Worm (Caenorhabditis elegans): Measurements from ENCODE around the gene F59B10.5.

Gene F59B10.5

ce11 chrII:10527649-10528134 is 4.2 kb upstream of the F59B10.5 start, which contains the start of gene mab-10:
mab-10 (plus strand) TSS chrII:10528084.
- TF ChIP-seq ztf-23 (GFP tag; IDR thresholded peaks at IDR 0.05) (0 out of 2 replicates have a peak, but pooled peaks have one; percentile 48), tab-1 (GFP tag; IDR thresholded peaks at IDR 0.05) (no peak), T22C8.4 (GFP tag; IDR thresholded peaks at IDR 0.05) (no peak), flt-1 (GFP tag; IDR thresholded peaks at IDR 0.05) (no peak), cog-1 (tag; optimal IDR thresholded peaks at IDR 0.05) (no peak)

- no peak for TF ChIP-seq T22C8.4 (GFP tag; IDR thresholded peaks at IDR 0.05)
- TF ChIP-seq ztf-23 (GFP tag; IDR thresholded peaks at IDR 0.05) = no peak
- no peak for TF ChIP-seq klf-2 (GFP tag; conservative IDR thresholded peaks at IDR 0.05)
- TF ChIP-seq ref-1 (GFP tag; conservative IDR thresholded peaks at IDR 0.05) = no peak
- TF ChIP-seq flt-1 (GFP tag; IDR thresholded peaks at IDR 0.05) = no peak
- TF ChIP-seq tab-1 (GFP tag; IDR thresholded peaks at IDR 0.05) = no peak
- no peak for TF ChIP-seq cog-1 (tag; optimal IDR thresholded peaks at IDR 0.05)
- TF ChIP-seq med-1 (GFP tag; optimal IDR thresholded peaks at IDR 0.05; ENCODE audit: insufficient read depth) = no peak
- TF ChIP-seq ztf-29 (GFP tag; IDR thresholded peaks at IDR 0.05) = no peak
Measured at ce11 chrII:10525134-10525533, 1.7 kb upstream of the F59B10.5 start.

- no peak for TF ChIP-seq ref-1 (GFP tag; conservative IDR thresholded peaks at IDR 0.05)
- TF ChIP-seq cog-1 (tag; optimal IDR thresholded peaks at IDR 0.05) = no peak
- no peak for TF ChIP-seq med-1 (GFP tag; optimal IDR thresholded peaks at IDR 0.05; ENCODE audit: insufficient read depth)
- no peak for TF ChIP-seq tab-1 (GFP tag; IDR thresholded peaks at IDR 0.05)
- no peak for TF ChIP-seq ztf-23 (GFP tag; IDR thresholded peaks at IDR 0.05)
- no peak for TF ChIP-seq flt-1 (GFP tag; IDR thresholded peaks at IDR 0.05)
- no peak for TF ChIP-seq ztf-29 (GFP tag; IDR thresholded peaks at IDR 0.05)
- no peak for TF ChIP-seq klf-2 (GFP tag; conservative IDR thresholded peaks at IDR 0.05)
- TF ChIP-seq T22C8.4 (GFP tag; IDR thresholded peaks at IDR 0.05) = no peak
Measured at ce11 chrII:10524374-10524773, 891 bp upstream of the F59B10.5 start, which contains the start of gene F59B10.6. F59B10.6 (minus strand) TSS chrII:10524474.

DNA sequence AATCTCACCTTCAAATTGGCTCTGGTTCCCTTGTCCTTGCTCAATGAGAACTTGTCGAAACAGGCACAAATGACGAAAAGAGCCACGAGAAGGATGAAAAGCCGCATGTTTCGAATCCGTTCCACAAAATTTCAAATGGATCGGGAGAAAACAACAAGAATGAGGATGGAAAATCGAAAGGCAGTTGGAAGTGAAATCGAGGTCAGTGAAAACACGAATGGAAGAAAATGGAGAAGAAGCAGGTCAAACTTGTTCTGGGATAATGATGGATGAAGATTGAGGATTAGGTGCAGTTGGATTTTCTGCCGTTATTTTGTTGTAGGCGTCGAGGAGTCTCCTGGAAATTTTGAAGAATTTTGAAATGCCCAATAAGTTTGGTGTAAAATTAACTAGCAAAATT is 452 bp downstream of the F59B10.5 start:
- TF ChIP-seq cog-1 (tag; optimal IDR thresholded peaks at IDR 0.05) (no peak), tab-1 (GFP tag; IDR thresholded peaks at IDR 0.05) (no peak), T22C8.4 (GFP tag; IDR thresholded peaks at IDR 0.05) (no peak), flt-1 (GFP tag; IDR thresholded peaks at IDR 0.05) (no peak)

- no peak for TF ChIP-seq flt-1 (GFP tag; IDR thresholded peaks at IDR 0.05)
Measured at ce11 chrII:10519863-10520262, 3.6 kb downstream of the F59B10.5 start.

DNA sequence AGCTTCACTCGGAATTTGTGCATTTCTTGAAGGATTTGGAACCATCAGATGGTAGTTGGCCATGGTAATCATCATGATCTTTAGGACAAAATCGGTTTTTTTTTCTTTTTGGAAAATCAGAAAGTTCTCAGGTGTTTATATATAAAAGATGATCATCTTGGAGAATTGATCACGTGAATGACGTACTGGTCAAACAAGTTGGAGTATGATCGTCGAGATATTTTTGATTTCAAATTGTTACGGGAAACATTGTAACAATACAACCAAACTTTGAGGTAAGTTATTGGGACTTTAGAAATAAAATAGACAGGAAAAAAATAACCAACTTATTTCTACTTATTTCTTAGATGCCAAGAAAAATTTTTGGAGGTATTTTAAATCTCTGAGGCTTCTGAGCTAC is 4.5 kb downstream of the F59B10.5 start, which contains the start of gene F59B10.4:
F59B10.4 (minus strand) TSS at position 101 of the 400 bp plus-strand sequence.
- TF ChIP-seq flt-1 (GFP tag; IDR thresholded peaks at IDR 0.05) (no peak), med-1 (GFP tag; optimal IDR thresholded peaks at IDR 0.05; ENCODE audit: insufficient read depth) (no peak), klf-2 (GFP tag; conservative IDR thresholded peaks at IDR 0.05) (no peak), T22C8.4 (GFP tag; IDR thresholded peaks at IDR 0.05) (no peak), ref-1 (GFP tag; conservative IDR thresholded peaks at IDR 0.05) (no peak), cog-1 (tag; optimal IDR thresholded peaks at IDR 0.05) (no peak), ztf-23 (GFP tag; IDR thresholded peaks at IDR 0.05) (no peak), tab-1 (GFP tag; IDR thresholded peaks at IDR 0.05) (no peak), ztf-29 (GFP tag; IDR thresholded peaks at IDR 0.05) (no peak)

ce11 chrII:10516375-10516774 is 7.1 kb downstream of the F59B10.5 start:
- TF ChIP-seq med-1 (GFP tag; optimal IDR thresholded peaks at IDR 0.05; ENCODE audit: insufficient read depth) (no peak), ref-1 (GFP tag; conservative IDR thresholded peaks at IDR 0.05) (no peak), T22C8.4 (GFP tag; IDR thresholded peaks at IDR 0.05) (no peak), flt-1 (GFP tag; IDR thresholded peaks at IDR 0.05) (no peak), ztf-29 (GFP tag; IDR thresholded peaks at IDR 0.05) (no peak), tab-1 (GFP tag; IDR thresholded peaks at IDR 0.05) (no peak), klf-2 (GFP tag; conservative IDR thresholded peaks at IDR 0.05) (no peak)

- TF ChIP-seq ztf-29 (GFP tag; IDR thresholded peaks at IDR 0.05) (no peak), tab-1 (GFP tag; IDR thresholded peaks at IDR 0.05) (no peak), cog-1 (tag; optimal IDR thresholded peaks at IDR 0.05) (no peak), ref-1 (GFP tag; conservative IDR thresholded peaks at IDR 0.05) (no peak), ztf-23 (GFP tag; IDR thresholded peaks at IDR 0.05) (no peak), med-1 (GFP tag; optimal IDR thresholded peaks at IDR 0.05; ENCODE audit: insufficient read depth) (no peak), klf-2 (GFP tag; conservative IDR thresholded peaks at IDR 0.05) (no peak), flt-1 (GFP tag; IDR thresholded peaks at IDR 0.05) (no peak), T22C8.4 (GFP tag; IDR thresholded peaks at IDR 0.05) (no peak)
Measured at ce11 chrII:10515422-10515821, 8.1 kb downstream of the F59B10.5 start.

ce11 chrII:10513377-10513776 is 10.1 kb downstream of the F59B10.5 start:
- TF ChIP-seq med-1 (GFP tag; optimal IDR thresholded peaks at IDR 0.05; ENCODE audit: insufficient read depth) (no peak), ztf-29 (GFP tag; IDR thresholded peaks at IDR 0.05) (no peak), flt-1 (GFP tag; IDR thresholded peaks at IDR 0.05) (no peak), ztf-23 (GFP tag; IDR thresholded peaks at IDR 0.05) (no peak)

DNA sequence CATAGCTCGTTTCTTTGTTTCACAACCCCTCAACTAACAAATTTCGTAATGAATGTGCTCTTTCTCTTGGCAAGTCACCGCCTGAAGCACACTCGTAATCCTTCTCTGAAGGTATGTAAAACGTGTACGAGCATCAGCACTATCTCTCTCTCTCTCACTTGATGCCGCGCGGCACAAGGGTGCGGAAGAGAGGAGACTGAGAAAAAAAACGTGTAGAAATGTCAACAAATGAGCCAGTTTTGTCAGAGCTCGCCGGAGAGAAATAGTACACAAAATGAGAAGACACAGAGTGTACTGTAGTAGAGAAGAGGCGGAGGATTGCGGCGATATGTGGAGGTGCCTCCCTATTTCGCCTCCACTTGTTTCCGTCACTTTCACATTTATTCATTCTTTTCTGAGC is 13.2 kb downstream of the F59B10.5 start, which contains the start of gene F59B10.3:
F59B10.3 (plus strand) TSS at position 301 of the 400 bp plus-strand sequence.
- no peak for TF ChIP-seq tab-1 (GFP tag; IDR thresholded peaks at IDR 0.05)
- TF ChIP-seq flt-1 (GFP tag; IDR thresholded peaks at IDR 0.05) = no peak
- no peak for TF ChIP-seq ref-1 (GFP tag; conservative IDR thresholded peaks at IDR 0.05)
- TF ChIP-seq med-1 (GFP tag; optimal IDR thresholded peaks at IDR 0.05; ENCODE audit: insufficient read depth) = no peak
- no peak for TF ChIP-seq ztf-23 (GFP tag; IDR thresholded peaks at IDR 0.05)
- TF ChIP-seq ztf-29 (GFP tag; IDR thresholded peaks at IDR 0.05) = no peak
- no peak for TF ChIP-seq T22C8.4 (GFP tag; IDR thresholded peaks at IDR 0.05)
- no peak for TF ChIP-seq cog-1 (tag; optimal IDR thresholded peaks at IDR 0.05)
- TF ChIP-seq klf-2 (GFP tag; conservative IDR thresholded peaks at IDR 0.05) = no peak

Data from whole organism, midembryonic.